Worm (Caenorhabditis elegans) whole organism, L3 larva: ENCODE measurements around the gene ZK616.3.
A peak's percentile ranks its signal among the peaks of the same experiment; 100 is the strongest.

Source experiments
- R02D3.7 ChIP-seq: fragments of 150-350 bp; optimal IDR thresholded peaks from 2 replicates; lab custom pipeline; 2014; ENCODE audit warnings: missing biosample characterization, missing genetic modification characterization
- ama-1 ChIP-seq: fragments of 150-350 bp; optimal IDR thresholded peaks from 2 replicates; lab custom pipeline; 2018
- ceh-16 ChIP-seq: sonication (generic microtip); optimal IDR thresholded peaks from 2 replicates; lab custom pipeline; 2017; ENCODE audit warnings: missing biosample characterization, missing genetic modification characterization
- ceh-28 ChIP-seq: fragments of 150-350 bp; optimal IDR thresholded peaks from 2 replicates; lab custom pipeline; 2014; ENCODE audit warnings: missing biosample characterization, missing genetic modification reagents, missing genetic modification characterization
- ceh-9 ChIP-seq: sonication (generic microtip); optimal IDR thresholded peaks from 2 replicates; lab custom pipeline; 2018; ENCODE audit warnings: missing biosample characterization, missing genetic modification characterization
- daf-12 ChIP-seq: fragments of 150-350 bp; optimal IDR thresholded peaks from 2 replicates; lab custom pipeline; 2014; ENCODE audit warnings: missing biosample characterization, missing genetic modification reagents, missing genetic modification characterization
- egl-27 ChIP-seq: sonication (generic microtip); optimal IDR thresholded peaks from 4 replicates; lab custom pipeline; 2017; ENCODE audit warnings: missing biosample characterization, missing genetic modification reagents, missing genetic modification characterization
- egl-5 ChIP-seq: fragments of 150-350 bp; optimal IDR thresholded peaks from 2 replicates; lab custom pipeline; 2017; ENCODE audit warnings: missing biosample characterization, missing genetic modification reagents, missing genetic modification characterization, inconsistent platforms
- elt-1 ChIP-seq: fragments of 150-350 bp; optimal IDR thresholded peaks from 2 replicates; lab custom pipeline; 2014; ENCODE audit warnings: missing biosample characterization, missing genetic modification characterization
- elt-2 ChIP-seq: sonication (generic microtip); optimal IDR thresholded peaks from 2 replicates; lab custom pipeline; 2016; ENCODE audit warnings: missing genetic modification reagents, mild to moderate bottlenecking, missing genetic modification characterization, missing compliant biosample characterization
- elt-3 ChIP-seq, 3 experiments: fragments of 150-350 bp in 1 of 3; sonication (generic microtip) in 2 of 3; optimal IDR thresholded peaks; 2 replicates in 2 of 3; 4 replicates in 1 of 3; lab custom pipeline; 2014 to 2017; ENCODE audit warnings: missing biosample characterization in 3 of 3, missing genetic modification characterization in 3 of 3
- eor-1 ChIP-seq, 2 experiments: fragments of 150-350 bp; optimal IDR thresholded peaks; 2 replicates each; lab custom pipeline; 2014 to 2018; ENCODE audit warnings: missing biosample characterization in 2 of 2, missing genetic modification characterization in 2 of 2
- fkh-10 ChIP-seq: sonication (generic microtip); optimal IDR thresholded peaks from 2 replicates; lab custom pipeline; 2017; ENCODE audit warnings: missing biosample characterization, missing genetic modification reagents, missing genetic modification characterization
- fos-1 ChIP-seq: fragments of 150-350 bp; optimal IDR thresholded peaks from 2 replicates; lab custom pipeline; 2014; ENCODE audit warnings: missing biosample characterization, missing genetic modification characterization
- jun-1 ChIP-seq: fragments of 150-350 bp; optimal IDR thresholded peaks from 2 replicates; lab custom pipeline; 2014; ENCODE audit warnings: missing biosample characterization, missing genetic modification reagents, missing genetic modification characterization
- lin-15B ChIP-seq: fragments of 150-350 bp; optimal IDR thresholded peaks from 2 replicates; lab custom pipeline; 2014; ENCODE audit warnings: missing biosample characterization, missing genetic modification characterization
- lin-39 ChIP-seq: fragments of 150-350 bp; optimal IDR thresholded peaks from 2 replicates; lab custom pipeline; 2018; ENCODE audit warnings: missing biosample characterization, missing genetic modification reagents, missing genetic modification characterization
- nfya-1 ChIP-seq: sonication (generic microtip); optimal IDR thresholded peaks from 2 replicates; lab custom pipeline; 2017; ENCODE audit warnings: missing genetic modification characterization, mild to moderate bottlenecking, missing compliant biosample characterization, antibody characterized with exemption, moderate library complexity; ENCODE audit not compliant: insufficient read depth
- nhr-12 ChIP-seq: fragments of 150-350 bp; optimal IDR thresholded peaks from 2 replicates; lab custom pipeline; 2014; ENCODE audit warnings: missing biosample characterization, missing genetic modification characterization
- nhr-237 ChIP-seq: fragments of 150-350 bp; optimal IDR thresholded peaks from 2 replicates; lab custom pipeline; 2014; ENCODE audit warnings: missing biosample characterization, missing genetic modification characterization
- nhr-25 ChIP-seq: sonication (generic microtip); optimal IDR thresholded peaks from 2 replicates; lab custom pipeline; 2017; ENCODE audit warnings: missing biosample characterization, missing genetic modification characterization
- nhr-76 ChIP-seq: fragments of 150-350 bp; sonication (generic microtip); optimal IDR thresholded peaks from 5 replicates; lab custom pipeline; 2014; ENCODE audit warnings: missing biosample characterization, missing genetic modification characterization
- nhr-77 ChIP-seq: fragments of 150-350 bp; optimal IDR thresholded peaks from 2 replicates; lab custom pipeline; 2014; ENCODE audit warnings: missing biosample characterization, missing genetic modification characterization
- pqm-1 ChIP-seq: fragments of 150-350 bp; optimal IDR thresholded peaks from 2 replicates; lab custom pipeline; 2017; ENCODE audit warnings: missing biosample characterization, missing genetic modification characterization, inconsistent platforms
- snpc-4 ChIP-seq: fragments of 150-350 bp; optimal IDR thresholded peaks from 2 replicates; lab custom pipeline; 2014; ENCODE audit warnings: missing biosample characterization, missing genetic modification characterization
- tbx-2 ChIP-seq: sonication (generic microtip); optimal IDR thresholded peaks from 2 replicates; lab custom pipeline; 2016; ENCODE audit warnings: mild to moderate bottlenecking, missing genetic modification characterization, missing compliant biosample characterization
- unc-39 ChIP-seq: sonication (generic microtip); optimal IDR thresholded peaks from 4 replicates; lab custom pipeline; 2017; ENCODE audit warnings: missing biosample characterization, missing genetic modification characterization
- zag-1 ChIP-seq: fragments of 150-350 bp; optimal IDR thresholded peaks from 2 replicates; lab custom pipeline; 2014; ENCODE audit warnings: missing biosample characterization, missing genetic modification characterization
- ztf-4 ChIP-seq: fragments of 150-350 bp; optimal IDR thresholded peaks from 2 replicates; lab custom pipeline; 2014; ENCODE audit warnings: missing biosample characterization, missing genetic modification characterization

ZK616.3 gene

DNA sequence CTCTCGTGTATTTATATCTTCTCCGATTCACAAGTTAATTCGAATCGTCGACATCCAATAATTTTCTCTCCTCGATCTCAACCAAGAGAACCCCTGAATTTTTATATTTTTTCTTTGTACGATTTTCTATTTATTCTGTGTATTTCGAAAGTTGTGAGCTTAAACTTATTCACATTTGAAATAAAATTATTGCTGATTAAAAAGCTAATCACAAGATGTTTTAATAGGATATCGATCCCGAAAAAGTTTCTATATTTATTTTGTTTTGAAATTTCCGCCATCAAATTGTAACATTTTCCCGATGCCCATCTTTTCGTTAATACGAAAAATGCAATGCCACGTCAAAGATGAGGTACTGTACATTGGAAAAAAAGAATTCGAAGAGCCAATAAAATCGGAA lies at the start of gene ZK616.3:
TSS of gene ZK616.3 (plus strand) at position 301 of the 400 bp plus-strand sequence.
- TF ChIP-seq nhr-76 (tag; lab: Kevin White, UChicago) (no peak), ceh-28 (tag; lab: Kevin White, UChicago) (no peak), eor-1 (tag; optimal IDR thresholded peaks at IDR 0.05; lab: Kevin White, UChicago) (no peak)

DNA sequence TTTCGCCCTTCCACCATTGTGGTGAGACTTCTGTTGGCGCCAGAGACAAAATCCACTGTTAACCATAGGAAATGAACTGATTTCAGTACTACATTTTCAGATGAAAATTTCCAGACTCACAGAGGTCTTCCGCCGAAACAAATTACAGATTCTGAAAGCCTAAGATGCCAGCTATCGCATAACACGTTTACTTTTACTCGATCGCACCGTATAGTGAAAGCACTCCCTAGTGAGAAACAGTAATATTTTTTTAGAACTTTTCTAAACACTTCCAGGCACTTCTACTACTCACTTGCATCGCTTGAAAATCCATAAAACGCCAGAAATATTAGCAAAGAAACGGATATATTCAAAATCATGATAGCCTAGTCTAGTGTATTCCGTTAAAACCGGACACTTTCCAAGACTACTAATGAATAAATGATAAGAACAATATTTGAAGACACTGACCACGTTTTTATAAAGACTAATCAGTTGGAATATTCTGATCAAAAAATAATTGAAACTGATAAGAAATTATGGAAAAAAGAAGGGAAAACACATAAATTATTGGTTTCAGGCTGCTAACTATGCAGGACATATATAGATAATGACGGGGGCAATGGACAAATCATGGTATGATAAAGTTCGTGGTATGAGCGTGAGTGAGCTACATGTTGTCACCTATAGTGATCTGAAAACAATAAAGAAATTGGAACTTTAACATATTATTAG lies 46.2 kb upstream of the ZK616.3 start, which contains the start of gene gba-4:
TSS of gene gba-4 (minus strand) at position 418 of the 714 bp plus-strand sequence.
- TF ChIP-seq pqm-1 (tag; lab: Kevin White, UChicago): peak; percentile 42
- peak; percentile 81 for TF ChIP-seq elt-2 (tag; lab: Kevin White, UChicago)
- TF ChIP-seq, all 47 proteins: peak for 2; not testable (repeated sequence) for 45

DNA sequence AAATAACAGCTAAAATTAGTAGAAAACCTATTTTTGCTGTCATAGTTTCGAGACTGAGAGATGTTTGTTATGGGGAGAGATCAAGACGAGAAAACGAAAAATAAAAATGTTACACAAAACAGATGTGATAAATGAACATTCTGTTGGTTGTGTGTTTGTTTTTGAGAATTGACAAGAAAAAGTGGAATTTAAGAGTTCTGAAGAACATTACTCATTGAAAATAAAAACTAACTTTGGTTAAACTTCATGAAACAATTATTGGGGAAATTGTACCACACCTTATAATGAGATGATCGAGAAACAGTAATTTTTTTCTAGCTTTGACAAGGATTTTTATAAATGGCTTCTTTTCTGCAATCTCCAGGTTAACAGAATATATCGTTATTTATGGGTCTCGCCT lies 43.5 kb upstream of the ZK616.3 start, which contains the start of gene Y4C6B.7:
TSS of gene Y4C6B.7 (minus strand) at position 101 of the 400 bp plus-strand sequence.
- no peak for TF ChIP-seq lin-39
- TF ChIP-seq unc-39 (tag; lab: Kevin White, UChicago): no peak
- no peak for TF ChIP-seq nhr-237
- TF ChIP-seq egl-27 (tag; lab: Kevin White, UChicago): no peak
- TF ChIP-seq nhr-25: no peak
- no peak for TF ChIP-seq eor-1 (tag; optimal IDR thresholded peaks at IDR 0.05; lab: Kevin White, UChicago)
- no peak for TF ChIP-seq elt-3 (tag; optimal IDR thresholded peaks at IDR 0.05; lab: Kevin White, UChicago)
- no peak for TF ChIP-seq ztf-4 (tag; lab: Kevin White, UChicago)
- no peak for TF ChIP-seq tbx-2 (tag; lab: Kevin White, UChicago)
- no peak for TF ChIP-seq ceh-16 (tag; lab: Kevin White, UChicago)
- no peak for TF ChIP-seq ama-1 (lab: Kevin White, UChicago)
- no peak for TF ChIP-seq nfya-1
- TF ChIP-seq jun-1 (tag; lab: Kevin White, UChicago): no peak
- TF ChIP-seq zag-1 (tag; lab: Kevin White, UChicago): no peak
- TF ChIP-seq elt-1 (tag; lab: Kevin White, UChicago): no peak
- no peak for TF ChIP-seq R02D3.7 (tag; lab: Kevin White, UChicago)
- TF ChIP-seq ceh-9: no peak
- no peak for TF ChIP-seq nhr-77
- TF ChIP-seq fos-1 (tag; lab: Kevin White, UChicago): no peak

DNA sequence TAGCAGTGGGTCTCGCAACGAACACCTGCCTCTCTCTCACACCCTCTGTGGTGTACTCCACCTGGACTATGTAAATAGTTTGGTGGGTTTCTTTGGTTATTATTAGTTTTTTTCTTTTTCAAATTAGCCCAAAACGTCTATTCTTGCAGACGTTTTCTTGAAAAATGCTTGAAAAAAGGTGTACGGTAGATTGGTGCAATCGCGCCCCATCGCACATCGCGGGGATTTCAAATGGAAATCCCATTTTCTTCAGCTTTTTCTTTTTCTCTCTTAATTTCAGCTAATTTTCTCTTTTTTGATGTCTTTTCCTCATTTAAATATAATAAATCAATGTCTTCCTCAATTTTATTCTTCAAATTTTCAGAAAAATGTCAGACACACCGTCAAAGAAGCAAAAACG lies 42.7 kb upstream of the ZK616.3 start, which contains the start of gene Y4C6B.1:
TSS of gene Y4C6B.1 (plus strand) at position 365 of the 400 bp plus-strand sequence.
- TF ChIP-seq nfya-1: peak; percentile 22
- TF ChIP-seq tbx-2 (tag; lab: Kevin White, UChicago): no peak
- no peak for TF ChIP-seq egl-5 (tag; lab: Kevin White, UChicago)
- peak; percentile 30 for TF ChIP-seq lin-15B (tag; lab: Kevin White, UChicago)
- TF ChIP-seq, all 47 proteins: peak for 2

DNA sequence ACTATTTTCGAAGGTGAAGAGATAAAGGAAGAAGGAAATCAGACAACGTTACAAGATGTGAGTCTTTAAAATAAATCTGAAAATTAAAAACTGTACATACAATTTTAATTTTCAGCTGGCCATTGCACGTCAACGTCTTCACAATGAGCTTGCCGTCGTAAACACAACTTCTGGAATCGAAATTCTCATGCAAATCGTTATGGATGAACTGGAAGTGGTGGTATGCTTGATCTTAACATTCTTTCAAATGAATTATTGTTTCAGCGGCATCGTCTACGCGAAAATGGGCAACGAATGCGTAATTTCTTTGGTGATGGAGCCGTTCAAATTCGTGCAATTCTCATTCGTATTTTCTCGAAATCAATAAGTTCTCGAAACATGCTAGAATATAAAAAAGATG lies 42.3 kb upstream of the ZK616.3 start:
- TF ChIP-seq elt-2 (tag; lab: Kevin White, UChicago) (no peak), fkh-10 (GFP tag; lab: Kevin White, UChicago) (no peak), nhr-25 (no peak), daf-12 (tag; lab: Kevin White, UChicago) (no peak), eor-1 (tag; optimal IDR thresholded peaks at IDR 0.05; lab: Kevin White, UChicago) (no peak)

DNA sequence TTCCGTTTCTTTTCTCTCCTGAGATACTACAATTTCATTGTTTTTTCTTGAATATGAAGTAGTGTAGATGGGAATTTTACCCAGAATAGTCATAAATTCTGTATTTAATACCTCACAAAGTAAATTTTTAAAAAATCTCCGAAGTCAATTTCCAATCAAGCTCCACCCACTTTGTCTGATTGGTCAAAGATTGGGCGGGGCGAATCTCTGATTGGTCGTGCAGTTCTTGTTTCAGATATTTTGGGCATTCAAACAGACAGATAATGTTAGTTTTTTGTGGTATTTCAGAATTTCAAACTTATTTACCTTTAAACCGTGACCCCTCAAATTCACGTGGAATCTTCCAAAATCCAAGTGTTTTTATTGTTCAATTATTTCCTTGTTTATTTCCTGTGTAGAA lies 36.3 kb upstream of the ZK616.3 start, which contains the start of gene F41H10.5:
TSS of gene F41H10.5 (plus strand) at position 375 of the 400 bp plus-strand sequence.
- TF ChIP-seq nhr-12 (tag; lab: Kevin White, UChicago) (no peak), nfya-1 (peak; percentile 89), lin-39 (no peak), daf-12 (tag; lab: Kevin White, UChicago) (no peak), snpc-4 (tag; lab: Kevin White, UChicago) (no peak), ama-1 (lab: Kevin White, UChicago) (no peak)
